Worm (Caenorhabditis elegans): ENCODE measurements around the gene dep-1.
A peak's percentile ranks its signal among the peaks of the same experiment; 100 is the strongest.

Gene dep-1

ce11 chrII:9056215-9056819 is 36.7 kb upstream of the dep-1 start:
- TF ChIP-seq lin-15B (tag; optimal IDR thresholded peaks at IDR 0.05) (no peak), aly-2 (tag; optimal IDR thresholded peaks at IDR 0.05) (no peak), elt-1 (tag; optimal IDR thresholded peaks at IDR 0.05) (no peak), nhr-76 (tag; optimal IDR thresholded peaks at IDR 0.05) (no peak), sea-2 (GFP tag; optimal IDR thresholded peaks at IDR 0.05) (no peak), mdl-1 (tag; optimal IDR thresholded peaks at IDR 0.05) (no peak), nhr-43 (tag; optimal IDR thresholded peaks at IDR 0.05; ENCODE audit: poor library complexity, severe bottlenecking) (no peak), nfya-1 (tag; optimal IDR thresholded peaks at IDR 0.05; ENCODE audit: insufficient read depth) (no peak), skn-1 (tag; optimal IDR thresholded peaks at IDR 0.05) (no peak), zag-1 (tag; optimal IDR thresholded peaks at IDR 0.05) (no peak), fkh-10 (GFP tag; optimal IDR thresholded peaks at IDR 0.05) (no peak), ZK546.5 (tag; optimal IDR thresholded peaks at IDR 0.05) (no peak), snpc-4 (tag; optimal IDR thresholded peaks at IDR 0.05) (no peak), nhr-12 (tag; optimal IDR thresholded peaks at IDR 0.05) (no peak)

- TF ChIP-seq jun-1 (tag; optimal IDR thresholded peaks at IDR 0.05) (peak; percentile 78), nhr-28 (tag; optimal IDR thresholded peaks at IDR 0.05) (no peak), pqm-1 (tag; optimal IDR thresholded peaks at IDR 0.05) (peak; percentile 37), fkh-2 (tag; optimal IDR thresholded peaks at IDR 0.05) (no peak), ztf-4 (tag; optimal IDR thresholded peaks at IDR 0.05) (no peak), nhr-23 (tag; optimal IDR thresholded peaks at IDR 0.05) (peak; percentile 79), nhr-12 (tag; optimal IDR thresholded peaks at IDR 0.05) (no peak), ceh-28 (tag; optimal IDR thresholded peaks at IDR 0.05) (no peak), ZK546.5 (tag; optimal IDR thresholded peaks at IDR 0.05) (no peak), hmg-11 (tag; optimal IDR thresholded peaks at IDR 0.05) (peak; percentile 75), eor-1 (tag; optimal IDR thresholded peaks at IDR 0.05) (no peak), fos-1 (tag; optimal IDR thresholded peaks at IDR 0.05) (no peak), sea-2 (GFP tag; optimal IDR thresholded peaks at IDR 0.05) (peak; percentile 79), lsy-12 (tag; optimal IDR thresholded peaks at IDR 0.05) (peak; percentile 57), ceh-16 (tag; optimal IDR thresholded peaks at IDR 0.05) (no peak), pha-4 (tag; optimal IDR thresholded peaks at IDR 0.05) (peak; percentile 95), lin-15B (tag; optimal IDR thresholded peaks at IDR 0.05) (peak; percentile 87), tbx-2 (tag; optimal IDR thresholded peaks at IDR 0.05) (peak; percentile 32), elt-3 (tag; optimal IDR thresholded peaks at IDR 0.05) (no peak), nhr-76 (tag; optimal IDR thresholded peaks at IDR 0.05) (no peak), snpc-4 (tag; optimal IDR thresholded peaks at IDR 0.05) (no peak), nhr-11 (tag; optimal IDR thresholded peaks at IDR 0.05) (no peak), nhr-43 (tag; optimal IDR thresholded peaks at IDR 0.05; ENCODE audit: poor library complexity, severe bottlenecking) (peak; percentile 83), nhr-77 (tag; optimal IDR thresholded peaks at IDR 0.05) (no peak), skn-1 (tag; optimal IDR thresholded peaks at IDR 0.05) (peak; percentile 82), ztf-11 (tag; optimal IDR thresholded peaks at IDR 0.05) (no peak), unc-39 (tag; optimal IDR thresholded peaks at IDR 0.05) (no peak), ama-1 (optimal IDR thresholded peaks at IDR 0.05) (no peak), nfya-1 (tag; optimal IDR thresholded peaks at IDR 0.05; ENCODE audit: insufficient read depth) (peak; percentile 88), nhr-25 (tag; optimal IDR thresholded peaks at IDR 0.05) (peak; percentile 85), mml-1 (tag; optimal IDR thresholded peaks at IDR 0.05) (no peak), egl-5 (tag; optimal IDR thresholded peaks at IDR 0.05) (peak; percentile 76), fkh-10 (GFP tag; optimal IDR thresholded peaks at IDR 0.05) (peak; percentile 25), nhr-237 (tag; optimal IDR thresholded peaks at IDR 0.05) (no peak), unc-62 (GFP tag; optimal IDR thresholded peaks at IDR 0.05) (peak; percentile 34), R02D3.7 (tag; optimal IDR thresholded peaks at IDR 0.05) (peak; percentile 68), ceh-82 (tag; optimal IDR thresholded peaks at IDR 0.05) (no peak), nhr-67 (tag; optimal IDR thresholded peaks at IDR 0.05) (no peak), zag-1 (tag; optimal IDR thresholded peaks at IDR 0.05) (no peak), ceh-9 (tag; optimal IDR thresholded peaks at IDR 0.05) (no peak), daf-12 (tag; optimal IDR thresholded peaks at IDR 0.05) (no peak), mdl-1 (tag; optimal IDR thresholded peaks at IDR 0.05) (no peak), aly-2 (tag; optimal IDR thresholded peaks at IDR 0.05) (no peak), elt-1 (tag; optimal IDR thresholded peaks at IDR 0.05) (no peak), egl-27 (tag; optimal IDR thresholded peaks at IDR 0.05) (peak; percentile 26), elt-2 (tag; optimal IDR thresholded peaks at IDR 0.05) (peak; percentile 62), lin-39 (tag; optimal IDR thresholded peaks at IDR 0.05) (peak; percentile 50)
These were observed 35.0 kb upstream of the dep-1 start, which contains the start of gene chmp-7 for ce11 chrII:9054604-9055003. Gene chmp-7, plus strand, starts transcription at chrII:9054972.

All from whole organism, L3 larva.